Fruit fly (Drosophila melanogaster) whole organism, wandering third instar larva: ENCODE measurements around the gene rdgB.

Experiments
- Abd-B ChIP-seq: fragments of >200 bp; optimal IDR thresholded peaks from 2 replicates; lab custom pipeline; 2017; ENCODE audit warnings: missing biosample characterization, missing genetic modification characterization
- CG32264 ChIP-seq: fragments of 200-800 bp; sonication (Bioruptor generic); optimal IDR thresholded peaks from 2 replicates; lab custom pipeline; 2016; ENCODE audit warnings: missing biosample characterization, missing genetic modification characterization
- CG9705 ChIP-seq: fragments of 200-800 bp; sonication (Bioruptor generic); optimal IDR thresholded peaks from 2 replicates; lab custom pipeline; 2018; ENCODE audit warnings: missing biosample characterization, mild to moderate bottlenecking, missing genetic modification characterization
- CrebA ChIP-seq: fragments of 200-800 bp; sonication (Bioruptor generic); optimal IDR thresholded peaks from 2 replicates; lab custom pipeline; 2016; ENCODE audit warnings: missing biosample characterization, mild to moderate bottlenecking, missing genetic modification characterization, borderline replicate concordance
- Dfd ChIP-seq: fragments of >200 bp; optimal IDR thresholded peaks from 2 replicates; lab custom pipeline; 2017; ENCODE audit warnings: missing biosample characterization, missing genetic modification characterization
- Dif ChIP-seq: fragments of 200-275, 200-300 bp; sonication (Bioruptor generic); optimal IDR thresholded peaks from 2 replicates; lab custom pipeline; 2018; ENCODE audit warnings: missing biosample characterization, missing genetic modification characterization; ENCODE audit not compliant: partially characterized antibody
- GATAd ChIP-seq: sonication (Bioruptor generic); optimal IDR thresholded peaks from 2 replicates; lab custom pipeline; 2016; ENCODE audit warnings: missing biosample characterization, missing genetic modification characterization
- HLH106 ChIP-seq: fragments of 200-800 bp; optimal IDR thresholded peaks from 3 replicates; lab custom pipeline; 2019; ENCODE audit warnings: missing biosample characterization, mild to moderate bottlenecking, missing genetic modification characterization, moderate library complexity
- Hnf4 ChIP-seq: fragments of 200-800 bp; sonication (Bioruptor generic); optimal IDR thresholded peaks from 2 replicates; lab custom pipeline; 2016; ENCODE audit warnings: missing biosample characterization, mild to moderate bottlenecking, missing genetic modification characterization
- Hr78 ChIP-seq: fragments of >200 bp; optimal IDR thresholded peaks from 2 replicates; lab custom pipeline; 2017; ENCODE audit warnings: missing biosample characterization, missing genetic modification characterization
- Hr83 ChIP-seq: fragments of 200-300 bp; sonication (Bioruptor generic); optimal IDR thresholded peaks from 2 replicates; lab custom pipeline; 2016; ENCODE audit warnings: missing biosample characterization, mild to moderate bottlenecking, missing genetic modification characterization, moderate library complexity; ENCODE audit not compliant: poor library complexity, severe bottlenecking
- Jra ChIP-seq: sonication (Bioruptor generic); optimal IDR thresholded peaks from 2 replicates; lab custom pipeline; 2016; ENCODE audit warnings: missing biosample characterization, missing genetic modification characterization
- Mio ChIP-seq: sonication (Bioruptor generic); optimal IDR thresholded peaks from 2 replicates; lab custom pipeline; 2016; ENCODE audit warnings: missing biosample characterization, missing genetic modification characterization
- Myc ChIP-seq: fragments of >200 bp; optimal IDR thresholded peaks from 2 replicates; lab custom pipeline; 2017
- N ChIP-seq: fragments of >200 bp; optimal IDR thresholded peaks from 2 replicates; lab custom pipeline; 2018; ENCODE audit warnings: missing biosample characterization, missing external identifiers, missing genetic modification characterization
- OdsH ChIP-seq: fragments of 200-800 bp; sonication (Bioruptor generic); optimal IDR thresholded peaks from 2 replicates; lab custom pipeline; 2016; ENCODE audit warnings: missing biosample characterization, mild to moderate bottlenecking, missing genetic modification characterization
- Rel ChIP-seq, 2 experiments: fragments of 200-800 bp; sonication (Bioruptor generic) in 1 of 2; optimal IDR thresholded peaks; 2 replicates in 1 of 2; 3 replicates in 1 of 2; lab custom pipeline; 2016 to 2019; ENCODE audit warnings: mild to moderate bottlenecking in 2 of 2, missing biosample characterization in 2 of 2, missing genetic modification characterization in 2 of 2, moderate library complexity in 1 of 2
- Sp1 ChIP-seq: fragments of 200-800 bp; sonication (Bioruptor generic); optimal IDR thresholded peaks from 3 replicates; lab custom pipeline; 2019; ENCODE audit warnings: missing biosample characterization, mild to moderate bottlenecking, missing genetic modification characterization, moderate library complexity
- Vsx2 ChIP-seq: fragments of 200-300, 225-300 bp; sonication (Bioruptor generic); optimal IDR thresholded peaks from 2 replicates; lab custom pipeline; 2018; ENCODE audit warnings: missing biosample characterization, missing genetic modification characterization; ENCODE audit not compliant: partially characterized antibody
- br ChIP-seq: fragments of 200-800 bp; sonication (Bioruptor generic); optimal IDR thresholded peaks from 2 replicates; lab custom pipeline; 2016; ENCODE audit warnings: missing biosample characterization, missing genetic modification characterization
- brk ChIP-seq: fragments of 200-800 bp; sonication (Bioruptor generic); optimal IDR thresholded peaks from 2 replicates; lab custom pipeline; 2016; ENCODE audit warnings: missing biosample characterization, mild to moderate bottlenecking, missing genetic modification characterization
- dl ChIP-seq, 2 experiments: fragments of 175-275, 200-275 bp in 1 of 2; fragments of 200-275 bp in 1 of 2; sonication (Bioruptor generic); optimal IDR thresholded peaks; lab custom pipeline; 2018; ENCODE audit warnings: mild to moderate bottlenecking in 2 of 2, missing biosample characterization in 2 of 2, missing genetic modification characterization in 2 of 2, moderate library complexity in 2 of 2; ENCODE audit not compliant: partially characterized antibody in 2 of 2, insufficient read depth in 1 of 2
- dmrt93B ChIP-seq: fragments of 200-800 bp; sonication (Bioruptor generic); optimal IDR thresholded peaks from 2 replicates; lab custom pipeline; 2018; ENCODE audit warnings: missing biosample characterization, mild to moderate bottlenecking, missing genetic modification characterization
- dsf ChIP-seq: sonication (Bioruptor generic); optimal IDR thresholded peaks from 2 replicates; lab custom pipeline; 2016; ENCODE audit warnings: missing biosample characterization, missing genetic modification characterization, borderline replicate concordance
- ey ChIP-seq: fragments of 200-800 bp; sonication (Bioruptor generic); optimal IDR thresholded peaks from 2 replicates; lab custom pipeline; 2016; ENCODE audit warnings: missing biosample characterization, missing genetic modification characterization
- foxo ChIP-seq, 2 experiments: fragments of 200-800 bp; sonication (Bioruptor generic); optimal IDR thresholded peaks; 2 replicates in 1 of 2; 3 replicates in 1 of 2; lab custom pipeline; 2016 to 2017; ENCODE audit warnings: missing biosample characterization in 2 of 2, missing genetic modification characterization in 2 of 2
- fru ChIP-seq: fragments of 200-800 bp; sonication (Bioruptor generic); optimal IDR thresholded peaks from 3 replicates; lab custom pipeline; 2016; ENCODE audit warnings: missing biosample characterization, mild to moderate bottlenecking, missing genetic modification characterization
- h ChIP-seq: fragments of 200-800 bp; sonication (Bioruptor generic); optimal IDR thresholded peaks from 3 replicates; lab custom pipeline; 2016; ENCODE audit warnings: missing biosample characterization, mild to moderate bottlenecking, missing genetic modification characterization
- jim ChIP-seq: fragments of 175-275, 200-325 bp; sonication (Bioruptor generic); optimal IDR thresholded peaks from 2 replicates; lab custom pipeline; 2016; ENCODE audit warnings: missing biosample characterization, mild to moderate bottlenecking, missing genetic modification characterization
- lola ChIP-seq: fragments of >200 bp; optimal IDR thresholded peaks from 2 replicates; lab custom pipeline; 2017; ENCODE audit warnings: missing biosample characterization, missing genetic modification characterization
- pan ChIP-seq: fragments of >200 bp; optimal IDR thresholded peaks from 2 replicates; lab custom pipeline; 2017
- psq ChIP-seq: fragments of 200-800 bp; sonication (Bioruptor generic); optimal IDR thresholded peaks from 3 replicates; lab custom pipeline; 2017; ENCODE audit warnings: missing biosample characterization, mild to moderate bottlenecking, missing genetic modification characterization, moderate library complexity
- rgr ChIP-seq: fragments of 200-800 bp; sonication (Bioruptor generic); optimal IDR thresholded peaks from 3 replicates; lab custom pipeline; 2016; ENCODE audit warnings: missing biosample characterization, mild to moderate bottlenecking, missing genetic modification characterization
- sage ChIP-seq: fragments of 200-800 bp; sonication (Bioruptor generic); optimal IDR thresholded peaks from 2 replicates; lab custom pipeline; 2016; ENCODE audit warnings: missing biosample characterization, mild to moderate bottlenecking, missing genetic modification characterization
- sv ChIP-seq: fragments of 200-800 bp; sonication (Bioruptor generic); optimal IDR thresholded peaks from 3 replicates; lab custom pipeline; 2016; ENCODE audit warnings: missing biosample characterization, missing genetic modification characterization
- tai ChIP-seq: sonication (Bioruptor generic); optimal IDR thresholded peaks from 2 replicates; lab custom pipeline; 2016; ENCODE audit warnings: missing biosample characterization, missing genetic modification characterization
- usp ChIP-seq: fragments of >200 bp; optimal IDR thresholded peaks from 2 replicates; lab custom pipeline; 2017; ENCODE audit warnings: missing biosample characterization, missing genetic modification characterization
- woc ChIP-seq: sonication (Bioruptor generic); optimal IDR thresholded peaks from 2 replicates; lab custom pipeline; 2016; ENCODE audit warnings: missing biosample characterization, mild to moderate bottlenecking, missing genetic modification characterization

Gene rdgB

dm6 chrX:13766495-13766894 is 3.9 kb downstream of the rdgB start:
- TF ChIP-seq fru (no peak), Sp1 (no peak)

dm6 chrX:13770768-13771167 is 8.2 kb downstream of the rdgB start:
- TF ChIP-seq CG9705 (GFP tag; lab: Kevin White, UChicago) (no peak), sage (GFP tag; lab: Kevin White, UChicago) (no peak), Sp1 (no peak), Abd-B (no peak), dl (GFP tag; optimal IDR thresholded peaks at IDR 0.05; lab: Kevin White, UChicago; ENCODE audit: insufficient read depth in 1 of 2, partially characterized antibody in 2 of 2) (no peak), OdsH (no peak), foxo (GFP tag; optimal IDR thresholded peaks at IDR 0.05; lab: Kevin White, UChicago) (no peak), h (GFP tag; lab: Kevin White, UChicago) (no peak), brk (GFP tag; lab: Kevin White, UChicago) (no peak), rgr (GFP tag; lab: Kevin White, UChicago) (no peak)

- TF ChIP-seq Rel (GFP tag; optimal IDR thresholded peaks at IDR 0.05; lab: Kevin White, UChicago) = no peak
- TF ChIP-seq Rel (tag; optimal IDR thresholded peaks at IDR 0.05; lab: Kevin White, UChicago) = peak; percentile 91
- no peak for TF ChIP-seq sage (GFP tag; lab: Kevin White, UChicago)
These were observed 16.0 kb downstream of the rdgB start for dm6 chrX:13778568-13778967.

- TF ChIP-seq h (GFP tag; lab: Kevin White, UChicago) (peak; percentile 25), Sp1 (peak; percentile 4), Rel (GFP tag; optimal IDR thresholded peaks at IDR 0.05; lab: Kevin White, UChicago) (no peak), Rel (tag; optimal IDR thresholded peaks at IDR 0.05; lab: Kevin White, UChicago) (no peak), Hnf4 (GFP tag; lab: Kevin White, UChicago) (peak; percentile 73), fru (peak; percentile 35)
These were observed 17.1 kb downstream of the rdgB start for dm6 chrX:13779696-13780095.

- TF ChIP-seq dl (GFP tag; optimal IDR thresholded peaks at IDR 0.05; lab: Kevin White, UChicago; ENCODE audit: insufficient read depth in 1 of 2, partially characterized antibody in 2 of 2) = no peak
- TF ChIP-seq Rel (GFP tag; optimal IDR thresholded peaks at IDR 0.05; lab: Kevin White, UChicago) = no peak
- peak; percentile 48 for TF ChIP-seq Rel (tag; optimal IDR thresholded peaks at IDR 0.05; lab: Kevin White, UChicago)
- no peak for TF ChIP-seq Dfd (GFP tag; lab: Kevin White, UChicago)
- TF ChIP-seq dsf (GFP tag; lab: Kevin White, UChicago) = no peak
- no peak for TF ChIP-seq sage (GFP tag; lab: Kevin White, UChicago)
- TF ChIP-seq woc (GFP tag; lab: Kevin White, UChicago) = peak; percentile 93
- TF ChIP-seq Jra (GFP tag; lab: Kevin White, UChicago) = peak; percentile 48
- no peak for TF ChIP-seq Mio (GFP tag; lab: Kevin White, UChicago)
- TF ChIP-seq Dif = no peak
- no peak for TF ChIP-seq pan (lab: Kevin White, UChicago)
- peak; percentile 64 for TF ChIP-seq h (GFP tag; lab: Kevin White, UChicago)
- peak; percentile 57 for TF ChIP-seq ey (GFP tag; lab: Kevin White, UChicago)
- TF ChIP-seq foxo (GFP tag; optimal IDR thresholded peaks at IDR 0.05; lab: Kevin White, UChicago) = peak in 1 of 2 experiments; percentile 69
- TF ChIP-seq fru = peak; percentile 65
- peak; percentile 38 for TF ChIP-seq GATAd
- no peak for TF ChIP-seq lola (GFP tag; lab: Kevin White, UChicago)
- TF ChIP-seq CG9705 (GFP tag; lab: Kevin White, UChicago) = peak; percentile 57
- peak; percentile 64 for TF ChIP-seq HLH106 (tag; lab: Kevin White, UChicago)
- TF ChIP-seq jim (GFP tag; lab: Kevin White, UChicago) = peak; percentile 58
- TF ChIP-seq CG32264 (GFP tag; lab: Kevin White, UChicago) = no peak
- peak; percentile 55 for TF ChIP-seq rgr (GFP tag; lab: Kevin White, UChicago)
- peak; percentile 55 for TF ChIP-seq dmrt93B (GFP tag; lab: Kevin White, UChicago)
- TF ChIP-seq Hnf4 (GFP tag; lab: Kevin White, UChicago) = peak; percentile 64
- no peak for TF ChIP-seq usp
- peak; percentile 46 for TF ChIP-seq tai (GFP tag; lab: Kevin White, UChicago)
- TF ChIP-seq brk (GFP tag; lab: Kevin White, UChicago) = no peak
- peak; percentile 31 for TF ChIP-seq OdsH
- TF ChIP-seq CrebA (GFP tag; lab: Kevin White, UChicago) = peak; percentile 47
- no peak for TF ChIP-seq Hr78
- no peak for TF ChIP-seq Vsx2
- no peak for TF ChIP-seq Hr83 (GFP tag; lab: Kevin White, UChicago)
- peak; percentile 45 for TF ChIP-seq br
- no peak for TF ChIP-seq Abd-B
- no peak for TF ChIP-seq sv (GFP tag; lab: Kevin White, UChicago)
- peak; percentile 37 for TF ChIP-seq psq (GFP tag; lab: Kevin White, UChicago)
- TF ChIP-seq Myc = peak; percentile 7
- TF ChIP-seq Sp1 = peak; percentile 75
- no peak for TF ChIP-seq N
These were observed 19.4 kb downstream of the rdgB start, which contains the start of the genes CtsB and amrt for dm6 chrX:13781739-13782502. Gene CtsB, minus strand, starts transcription at chrX:13782170. Gene amrt, plus strand, starts transcription at chrX:13782459.
